Worm (Caenorhabditis elegans) whole organism, L3 larva: Measurements from ENCODE around the gene F56C3.9.

Experiments
- aly-2 ChIP-seq: fragments of 150-350 bp; optimal IDR thresholded peaks from 2 replicates; lab custom pipeline; 2014; ENCODE audit warnings: missing biosample characterization, missing genetic modification characterization
- pqm-1 ChIP-seq: fragments of 150-350 bp; optimal IDR thresholded peaks from 2 replicates; lab custom pipeline; 2017; ENCODE audit warnings: missing biosample characterization, missing genetic modification characterization, inconsistent platforms

ce11 chrX:1360631-1361030 is 33.2 kb downstream of the F56C3.9 start, which contains the start of gene F56C3.4:
- TF ChIP-seq pqm-1 = no peak
- no peak for TF ChIP-seq aly-2 (tag; lab: Kevin White, UChicago)
